Worm (Caenorhabditis elegans) whole organism, L4/young adult: ENCODE results near the gene his-16.

Experiments
- dao-5 ChIP-seq: sonication (generic microtip); optimal IDR thresholded peaks from 2 replicates; lab custom pipeline; 2016; ENCODE audit warnings: missing genotype, missing genetic modification characterization, moderate library complexity, missing compliant biosample characterization
- him-1 ChIP-seq: sonication (generic microtip); optimal IDR thresholded peaks from 2 replicates; lab custom pipeline; 2016; ENCODE audit warnings: missing genotype, missing genetic modification reagents, missing genetic modification characterization, missing compliant biosample characterization

DNA sequence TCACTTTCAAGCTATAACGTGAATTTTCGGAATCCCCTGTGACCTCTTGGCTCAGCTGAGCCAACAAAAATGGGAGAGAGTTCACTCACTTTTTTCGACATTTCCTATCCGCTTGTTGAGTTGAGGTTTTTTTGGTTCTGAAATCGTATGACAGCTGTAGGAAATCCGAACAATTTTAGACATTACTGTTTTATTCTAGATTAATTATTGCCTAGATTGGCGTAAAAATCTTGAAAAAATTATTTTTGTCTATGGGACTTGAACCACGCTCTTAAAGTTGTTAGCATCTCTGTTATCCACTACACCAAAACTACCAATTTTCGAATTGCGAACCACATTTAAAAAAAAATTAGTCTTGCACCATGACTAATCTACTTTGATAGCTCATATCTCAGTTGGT, 34.1 kb downstream of the his-16 start, which contains the start of gene C01B9.4:
- no peak for TF ChIP-seq him-1
- TF ChIP-seq dao-5 (tag; lab: Kevin White, UChicago) = no peak
